Fruit fly (Drosophila melanogaster) whole organism, embryonic: ENCODE measurements around the gene rost.

Source experiments
- Atf6 ChIP-seq: fragments of 200-800 bp; sonication (Bioruptor generic); IDR thresholded peaks from 2 replicates; pipeline ENCODE4 v1.3.6; 2022; ENCODE audit warnings: missing biosample characterization, missing genetic modification characterization
- CG11093 ChIP-seq: fragments of 200-800 bp; sonication (Bioruptor generic); IDR thresholded peaks from 3 replicates; pipeline ENCODE4 v1.3.6; 2022; ENCODE audit warnings: missing biosample characterization, missing genetic modification characterization
- CG12236 ChIP-seq: fragments of 200-800 bp; sonication (Bioruptor generic); optimal IDR thresholded peaks from 2 replicates; lab custom pipeline; 2016; ENCODE audit warnings: missing biosample characterization, missing genetic modification characterization
- CG1233 ChIP-seq: fragments of 200-800 bp; sonication (Bioruptor generic); optimal IDR thresholded peaks from 4 replicates; lab custom pipeline; 2018; ENCODE audit warnings: missing biosample characterization, mild to moderate bottlenecking, missing genetic modification characterization
- CG14014 ChIP-seq: fragments of 200-800 bp; sonication (Bioruptor generic); IDR thresholded peaks from 2 replicates; pipeline ENCODE4 v1.3.6; 2022; ENCODE audit warnings: missing biosample characterization, missing genetic modification characterization
- CG15269 ChIP-seq: fragments of 200-800 bp; sonication (Bioruptor generic); optimal IDR thresholded peaks from 2 replicates; lab custom pipeline; 2018; ENCODE audit warnings: missing biosample characterization, mild to moderate bottlenecking, missing genetic modification characterization, moderate library complexity
- CG15601 ChIP-seq: fragments of 200-800 bp; sonication (Bioruptor generic); optimal IDR thresholded peaks from 3 replicates; lab custom pipeline; 2019; ENCODE audit warnings: missing biosample characterization, mild to moderate bottlenecking, missing genetic modification characterization, moderate library complexity
- CG15696 ChIP-seq: fragments of 200-800 bp; sonication (Bioruptor generic); optimal IDR thresholded peaks from 2 replicates; lab custom pipeline; 2019; ENCODE audit warnings: missing biosample characterization, mild to moderate bottlenecking, missing genetic modification characterization, moderate library complexity
- CG1603 ChIP-seq: fragments of 200-800 bp; sonication (Bioruptor generic); optimal IDR thresholded peaks from 2 replicates; lab custom pipeline; 2019; ENCODE audit warnings: missing biosample characterization, mild to moderate bottlenecking, missing genetic modification characterization, moderate library complexity
- CG18011 ChIP-seq: fragments of 200-800 bp; sonication (Bioruptor generic); optimal IDR thresholded peaks from 2 replicates; lab custom pipeline; 2017; ENCODE audit warnings: missing biosample characterization, missing genetic modification characterization, mild to moderate bottlenecking, moderate library complexity, missing genotype
- CG18262 ChIP-seq: fragments of 200-800 bp; optimal IDR thresholded peaks from 3 replicates; lab custom pipeline; 2019; ENCODE audit warnings: missing biosample characterization, mild to moderate bottlenecking, missing genetic modification characterization, moderate library complexity
- CG18476 ChIP-seq: fragments of 200-800 bp; sonication (Bioruptor generic); optimal IDR thresholded peaks from 2 replicates; lab custom pipeline; 2016; ENCODE audit warnings: missing biosample characterization, mild to moderate bottlenecking, missing genetic modification characterization
- CG2889 ChIP-seq: fragments of 200-800 bp; sonication (Bioruptor generic); IDR thresholded peaks from 3 replicates; pipeline ENCODE4 v1.3.6; 2022; ENCODE audit warnings: missing biosample characterization, missing genetic modification characterization
- CG32767 ChIP-seq: fragments of 200-800 bp; sonication (Bioruptor generic); IDR thresholded peaks from 2 replicates; pipeline ENCODE4 v1.3.6; 2022; ENCODE audit warnings: missing biosample characterization, missing genetic modification characterization
- CG4617 ChIP-seq: fragments of 200-800 bp; sonication (Bioruptor generic); optimal IDR thresholded peaks from 3 replicates; lab custom pipeline; 2016; ENCODE audit warnings: missing biosample characterization, missing genetic modification characterization, borderline replicate concordance
- CG4730 ChIP-seq: fragments of 200-800 bp; sonication (Bioruptor generic); IDR thresholded peaks from 2 replicates; pipeline ENCODE4 v1.3.6; 2022; ENCODE audit warnings: missing biosample characterization, missing genetic modification characterization
- CG5953 ChIP-seq: fragments of 200-800 bp; sonication (Bioruptor generic); IDR thresholded peaks from 2 replicates; pipeline ENCODE4 v1.3.6; 2022; ENCODE audit warnings: missing biosample characterization, missing genetic modification characterization
- CG8765 ChIP-seq: fragments of 200-800 bp; sonication (Bioruptor generic); IDR thresholded peaks from 2 replicates; pipeline ENCODE4 v1.3.6; 2022; ENCODE audit warnings: missing biosample characterization, missing genetic modification characterization
- CG9727 ChIP-seq: fragments of 200-800 bp; sonication (Bioruptor generic); optimal IDR thresholded peaks from 3 replicates; lab custom pipeline; 2017; ENCODE audit warnings: missing biosample characterization, mild to moderate bottlenecking, missing genetic modification characterization
- Dfd ChIP-seq, 2 experiments: fragments of >200 bp; optimal IDR thresholded peaks; 2 replicates each; lab custom pipeline; 2017; ENCODE audit warnings: missing biosample characterization in 2 of 2, missing genetic modification characterization in 2 of 2
- Dll ChIP-seq: fragments of 200-800 bp; sonication (Bioruptor generic); IDR thresholded peaks from 4 replicates; pipeline ENCODE4 v1.3.6; 2022; ENCODE audit warnings: missing biosample characterization, missing genetic modification characterization; ENCODE audit not compliant: partially characterized antibody
- Dp ChIP-seq: fragments of 200-800 bp; sonication (Bioruptor generic); optimal IDR thresholded peaks from 2 replicates; lab custom pipeline; 2018; ENCODE audit warnings: missing biosample characterization, mild to moderate bottlenecking, missing genetic modification characterization, moderate library complexity
- H15 ChIP-seq: fragments of 200-800 bp; sonication (Bioruptor generic); IDR thresholded peaks from 3 replicates; pipeline ENCODE4 v1.3.6; 2022; ENCODE audit warnings: missing biosample characterization, missing genetic modification characterization
- H2.0 ChIP-seq: fragments of 200-800 bp; sonication (Bioruptor generic); IDR thresholded peaks from 2 replicates; pipeline ENCODE4 v1.3.6; 2022; ENCODE audit warnings: missing biosample characterization, missing genetic modification characterization
- Hmx ChIP-seq: fragments of 200-800 bp; sonication (Bioruptor generic); optimal IDR thresholded peaks from 2 replicates; lab custom pipeline; 2016; ENCODE audit warnings: missing biosample characterization, missing genetic modification characterization
- NfI ChIP-seq: fragments of 200-800 bp; sonication (Bioruptor generic); optimal IDR thresholded peaks from 3 replicates; lab custom pipeline; 2018; ENCODE audit warnings: missing biosample characterization, mild to moderate bottlenecking, missing genetic modification characterization, moderate library complexity
- Opbp ChIP-seq: fragments of 200-800 bp; sonication (Bioruptor generic); IDR thresholded peaks from 3 replicates; pipeline ENCODE4 v1.3.6; 2022; ENCODE audit warnings: missing biosample characterization, missing genetic modification characterization; ENCODE audit not compliant: partially characterized antibody
- Sox100B ChIP-seq: fragments of 200-800 bp; sonication (Bioruptor generic); optimal IDR thresholded peaks from 3 replicates; lab custom pipeline; 2018; ENCODE audit warnings: missing biosample characterization, mild to moderate bottlenecking, missing genetic modification characterization
- Sox102F ChIP-seq: fragments of 200-800 bp; sonication (Bioruptor generic); optimal IDR thresholded peaks from 2 replicates; lab custom pipeline; 2018; ENCODE audit warnings: missing biosample characterization, mild to moderate bottlenecking, missing genetic modification characterization, moderate library complexity
- Ssrp ChIP-seq: fragments of 200-800 bp; sonication (Bioruptor generic); optimal IDR thresholded peaks from 2 replicates; lab custom pipeline; 2018; ENCODE audit warnings: missing biosample characterization, mild to moderate bottlenecking, missing genetic modification characterization, moderate library complexity
- Tbp ChIP-seq: fragments of >200 bp; optimal IDR thresholded peaks from 2 replicates; lab custom pipeline; 2018; ENCODE audit warnings: missing biosample characterization, missing genetic modification characterization
- ato ChIP-seq: fragments of 200-800 bp; sonication (Bioruptor generic); IDR thresholded peaks from 2 replicates; pipeline ENCODE4 v1.3.6; 2022; ENCODE audit warnings: missing biosample characterization, missing genetic modification characterization; ENCODE audit not compliant: partially characterized antibody
- ci ChIP-seq: fragments of 200-800 bp; sonication (Bioruptor generic); IDR thresholded peaks from 3 replicates; pipeline ENCODE4 v1.3.6; 2022; ENCODE audit warnings: missing biosample characterization, missing genetic modification characterization
- crp ChIP-seq, 2 experiments: fragments of 200-800 bp; sonication (Bioruptor generic); optimal IDR thresholded peaks; 2 replicates in 1 of 2; 3 replicates in 1 of 2; lab custom pipeline; 2017; ENCODE audit warnings: missing biosample characterization in 2 of 2, missing genetic modification characterization in 2 of 2, mild to moderate bottlenecking in 1 of 2, moderate library complexity in 1 of 2
- dmrt11E ChIP-seq: fragments of 200-800 bp; sonication (Bioruptor generic); optimal IDR thresholded peaks from 3 replicates; lab custom pipeline; 2018; ENCODE audit warnings: missing biosample characterization, mild to moderate bottlenecking, missing genetic modification characterization, moderate library complexity
- gfzf ChIP-seq: fragments of 200-800 bp; sonication (Bioruptor generic); optimal IDR thresholded peaks from 2 replicates; lab custom pipeline; 2016; ENCODE audit warnings: missing biosample characterization, mild to moderate bottlenecking, missing genetic modification characterization, moderate library complexity
- kay ChIP-seq: fragments of 200-800 bp; sonication (Bioruptor generic); optimal IDR thresholded peaks from 2 replicates; lab custom pipeline; 2016; ENCODE audit warnings: missing biosample characterization, missing genetic modification characterization
- lmd ChIP-seq: fragments of 200-800 bp; sonication (Bioruptor generic); IDR thresholded peaks from 2 replicates; pipeline ENCODE4 v1.3.6; 2022; ENCODE audit warnings: missing biosample characterization, missing genetic modification characterization
- odd ChIP-seq: fragments of 200-800 bp; sonication (Bioruptor generic); optimal IDR thresholded peaks from 2 replicates; lab custom pipeline; 2017; ENCODE audit warnings: missing biosample characterization, mild to moderate bottlenecking, missing genetic modification characterization
- pho ChIP-seq: fragments of 200-800 bp; sonication (Bioruptor generic); optimal IDR thresholded peaks from 2 replicates; lab custom pipeline; 2016; ENCODE audit warnings: missing biosample characterization, missing genetic modification characterization
- pum ChIP-seq: fragments of 200-800 bp; sonication (Bioruptor generic); optimal IDR thresholded peaks from 2 replicates; lab custom pipeline; 2016; ENCODE audit warnings: missing biosample characterization, missing genetic modification characterization
- sna ChIP-seq: fragments of 200-800 bp; sonication (Bioruptor generic); IDR thresholded peaks from 2 replicates; pipeline ENCODE4 v1.3.6; 2022; ENCODE audit warnings: missing biosample characterization, missing genetic modification characterization; ENCODE audit not compliant: partially characterized antibody
- sqz ChIP-seq: fragments of 200-800 bp; sonication (Bioruptor generic); optimal IDR thresholded peaks from 3 replicates; lab custom pipeline; 2018; ENCODE audit warnings: missing biosample characterization, mild to moderate bottlenecking, missing genetic modification characterization
- sr ChIP-seq: fragments of 200-800 bp; sonication (Bioruptor generic); IDR thresholded peaks from 3 replicates; pipeline ENCODE4 v1.3.6; 2022; ENCODE audit warnings: missing biosample characterization, missing genetic modification characterization
- tgo ChIP-seq: fragments of 200-800 bp; sonication (Bioruptor generic); IDR thresholded peaks from 3 replicates; pipeline ENCODE4 v1.3.6; 2022; ENCODE audit warnings: missing biosample characterization, missing genetic modification characterization
- trh ChIP-seq: fragments of 200-800 bp; sonication (Bioruptor generic); optimal IDR thresholded peaks from 2 replicates; lab custom pipeline; 2016; ENCODE audit warnings: missing biosample characterization, missing genetic modification characterization
- zen ChIP-seq: fragments of 200-800 bp; sonication (Bioruptor generic); optimal IDR thresholded peaks from 3 replicates; lab custom pipeline; 2018; ENCODE audit warnings: missing biosample characterization, mild to moderate bottlenecking, missing genetic modification characterization, moderate library complexity

The rost gene

DNA sequence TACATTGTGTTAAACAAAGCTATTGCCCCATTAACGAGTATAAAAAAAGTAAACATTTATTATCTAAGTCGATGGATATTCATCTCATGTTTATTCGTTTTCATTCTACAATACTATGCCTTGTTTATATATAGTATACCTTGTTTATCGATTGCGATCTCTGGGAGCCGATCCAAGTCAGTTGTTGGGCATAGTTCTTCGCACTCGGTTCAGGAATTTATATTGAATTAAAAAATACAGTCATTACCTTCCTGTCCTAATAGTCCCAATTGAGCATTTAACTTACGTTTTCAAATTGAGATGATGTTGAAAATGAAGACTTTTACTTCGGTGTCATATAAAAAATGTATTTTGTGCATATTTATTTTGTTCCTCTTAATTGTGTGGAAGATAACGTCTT lies 24.7 kb downstream of the rost start, which contains the start of gene CG32984:
Gene CG32984, plus strand, starts transcription at position 301 of the 400 bp plus-strand sequence.
- no peak for TF ChIP-seq CG8765 (GFP tag; lab: Robert Waterston, UW)
- no peak for TF ChIP-seq kay (GFP tag; lab: Kevin White, UChicago)
- no peak for TF ChIP-seq Sox102F (GFP tag; lab: Kevin White, UChicago)
- TF ChIP-seq CG11093 (GFP tag; lab: Robert Waterston, UW) = no peak
- TF ChIP-seq Sox100B = no peak
- TF ChIP-seq, all 482 proteins: peak for 0

dm6 chr2L:8962254-8962653 lies 27.1 kb downstream of the rost start, which contains the start of the genes CG9525 and CG32985:
Gene CG9525, minus strand, starts transcription at chr2L:8962354.
Gene CG32985, plus strand, starts transcription at chr2L:8962533.
- TF ChIP-seq gfzf (GFP tag; lab: Kevin White, UChicago) = no peak
- no peak for TF ChIP-seq Dfd (GFP tag; optimal IDR thresholded peaks at IDR 0.05; lab: Kevin White, UChicago)
- TF ChIP-seq Opbp (GFP tag; lab: Robert Waterston, UW) = no peak
- no peak for TF ChIP-seq ci (GFP tag; lab: Robert Waterston, UW)
- no peak for TF ChIP-seq trh (GFP tag; lab: Kevin White, UChicago)
- TF ChIP-seq sr = no peak
- no peak for TF ChIP-seq pho (GFP tag; lab: Kevin White, UChicago)
- TF ChIP-seq H15 (GFP tag; lab: Robert Waterston, UW) = no peak
- TF ChIP-seq CG4617 (GFP tag; lab: Kevin White, UChicago) = no peak
- no peak for TF ChIP-seq odd (GFP tag; lab: Kevin White, UChicago)
- no peak for TF ChIP-seq CG1603

DNA sequence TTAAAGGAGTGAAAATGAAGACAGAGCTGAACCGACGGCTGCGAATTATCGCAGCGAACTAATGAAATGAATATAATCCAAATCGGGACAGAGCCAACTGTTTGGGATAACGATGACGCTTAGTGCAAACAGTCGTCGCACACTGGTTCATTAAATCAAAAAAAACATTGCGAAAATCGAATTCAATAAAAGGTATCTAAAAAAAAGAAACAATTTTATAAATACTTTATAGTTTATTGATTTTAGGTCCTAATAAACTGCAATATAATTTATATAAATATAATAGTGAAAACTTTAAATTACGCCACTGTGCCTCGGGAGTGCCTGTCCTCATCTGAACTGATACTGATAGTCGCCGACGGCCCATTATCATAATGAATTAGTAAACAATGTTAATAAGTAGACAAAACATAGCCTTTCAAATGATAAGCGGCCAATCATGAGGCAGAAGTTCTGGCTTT lies 30.3 kb downstream of the rost start, which contains the start of gene CG31886:
Gene CG31886, minus strand, starts transcription at position 51 of the 461 bp plus-strand sequence.
- TF ChIP-seq zen (tag; lab: Kevin White, UChicago) (peak; percentile 6), sqz (GFP tag; lab: Kevin White, UChicago) (no peak), CG15601 (tag; lab: Kevin White, UChicago) (peak; percentile 8), Ssrp (tag; lab: Kevin White, UChicago) (peak; percentile 22), CG15696 (tag; lab: Kevin White, UChicago) (peak; percentile 16), CG12236 (no peak), Atf6 (GFP tag; lab: Robert Waterston, UW) (no peak; the same call in 1 of the 2 replicates), tgo (GFP tag; lab: Robert Waterston, UW) (peak; percentile 40; the same call in 1 of the 3 replicates), CG9727 (GFP tag; lab: Kevin White, UChicago) (peak; percentile 30), NfI (GFP tag; lab: Kevin White, UChicago) (no peak), dmrt11E (tag; lab: Kevin White, UChicago) (peak; percentile 70), CG5953 (GFP tag; lab: Robert Waterston, UW) (no peak), lmd (GFP tag; lab: Robert Waterston, UW) (peak; percentile 31; the same call in 1 of the 2 replicates), CG32767 (GFP tag; lab: Robert Waterston, UW) (0 out of 2 replicates have a peak, but pooled peaks have one; percentile 51), H2.0 (GFP tag; lab: Robert Waterston, UW) (no peak), pum (GFP tag; lab: Kevin White, UChicago) (no peak), CG15269 (no peak), ato (no peak), crp (GFP tag; optimal IDR thresholded peaks at IDR 0.05; lab: Kevin White, UChicago) (no peak), CG14014 (peak; percentile 44), Dll (GFP tag; lab: Robert Waterston, UW) (no peak), CG18476 (GFP tag; lab: Kevin White, UChicago) (no peak), Tbp (GFP tag; lab: Kevin White, UChicago) (no peak), CG4730 (peak; percentile 38; the same call in 1 of the 2 replicates), Hmx (GFP tag; lab: Kevin White, UChicago) (no peak), CG1233 (GFP tag; lab: Kevin White, UChicago) (no peak), Dp (GFP tag; lab: Kevin White, UChicago) (no peak), CG18011 (GFP tag; lab: Kevin White, UChicago) (no peak), sna (no peak), CG2889 (GFP tag; lab: Robert Waterston, UW) (no peak), CG18262 (tag; lab: Kevin White, UChicago) (no peak)
